Worm (Caenorhabditis elegans): ENCODE data around the gene C36C5.14.

C36C5.14 gene

DNA sequence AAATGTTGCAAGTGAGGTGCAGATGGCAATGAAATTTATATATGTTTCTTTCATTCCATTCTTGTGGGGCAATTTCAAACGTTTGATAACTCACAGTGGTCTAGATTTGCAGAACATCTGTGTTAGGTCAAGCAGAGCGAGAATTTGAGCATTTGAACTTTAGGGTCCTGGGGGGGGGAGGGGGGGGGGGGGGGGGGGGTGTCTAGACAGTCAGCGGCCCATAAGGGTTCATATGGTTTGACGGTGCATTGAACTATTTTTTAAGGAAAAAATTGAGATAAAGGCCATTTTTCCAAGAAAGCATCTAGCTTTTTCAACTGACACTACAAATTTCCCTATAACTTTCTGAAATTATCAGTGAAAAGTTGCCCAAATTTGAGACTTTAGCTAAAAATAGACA, 20.5 kb upstream of the C36C5.14 start:
- TF ChIP-seq R02D3.7 (tag; optimal IDR thresholded peaks at IDR 0.05): no peak
- no peak for TF ChIP-seq C34F6.9 (tag; optimal IDR thresholded peaks at IDR 0.05)
- TF ChIP-seq ama-1 (optimal IDR thresholded peaks at IDR 0.05): no peak
- TF ChIP-seq peb-1 (tag; optimal IDR thresholded peaks at IDR 0.05): no peak
- TF ChIP-seq unc-62 (GFP tag; optimal IDR thresholded peaks at IDR 0.05): no peak
- TF ChIP-seq ztf-4 (tag; optimal IDR thresholded peaks at IDR 0.05): no peak
- no peak for TF ChIP-seq ceh-82 (tag; optimal IDR thresholded peaks at IDR 0.05)
- TF ChIP-seq nhr-23 (tag; optimal IDR thresholded peaks at IDR 0.05): no peak
- TF ChIP-seq ztf-11 (tag; optimal IDR thresholded peaks at IDR 0.05): no peak
- TF ChIP-seq sem-4 (tag; optimal IDR thresholded peaks at IDR 0.05): no peak
- no peak for TF ChIP-seq gmeb-1 (tag; optimal IDR thresholded peaks at IDR 0.05)
- no peak for TF ChIP-seq lin-13 (GFP tag; optimal IDR thresholded peaks at IDR 0.05)
- no peak for TF ChIP-seq dmd-4 (tag; optimal IDR thresholded peaks at IDR 0.05)
- TF ChIP-seq mbf-1 (tag; optimal IDR thresholded peaks at IDR 0.05): no peak
- TF ChIP-seq fos-1 (tag; optimal IDR thresholded peaks at IDR 0.05): no peak
- TF ChIP-seq nhr-6 (tag; optimal IDR thresholded peaks at IDR 0.05): no peak

DNA sequence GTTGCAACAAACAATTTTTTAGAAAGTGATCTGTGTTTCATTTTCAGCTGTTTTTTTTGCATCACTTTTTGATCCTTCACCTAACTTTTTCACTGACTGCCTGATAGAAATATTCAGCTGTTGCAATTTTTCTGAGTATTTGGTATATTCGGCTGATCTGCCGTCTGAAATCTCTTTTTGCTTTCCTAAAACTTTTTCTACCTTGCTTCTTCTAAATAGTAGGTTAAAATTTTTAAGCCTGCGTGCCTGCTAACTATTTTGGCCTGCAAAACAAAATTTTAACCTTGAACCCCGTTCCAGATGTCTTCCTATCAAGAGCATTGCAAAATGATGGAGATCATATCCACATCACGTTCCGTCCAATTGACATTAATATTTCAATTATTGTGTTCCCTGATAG, 10.8 kb upstream of the C36C5.14 start, which contains the start of gene srab-8:
Gene srab-8, plus strand, starts transcription at position 301 of the 400 bp plus-strand sequence.
- TF ChIP-seq gmeb-1 (tag; optimal IDR thresholded peaks at IDR 0.05) (no peak), snpc-4 (tag; optimal IDR thresholded peaks at IDR 0.05) (no peak), nhr-12 (tag; optimal IDR thresholded peaks at IDR 0.05) (no peak), R02D3.7 (tag; optimal IDR thresholded peaks at IDR 0.05) (no peak), dmd-4 (tag; optimal IDR thresholded peaks at IDR 0.05) (no peak), nhr-77 (tag; optimal IDR thresholded peaks at IDR 0.05) (no peak), alr-1 (tag; optimal IDR thresholded peaks at IDR 0.05) (no peak), unc-39 (tag; optimal IDR thresholded peaks at IDR 0.05) (no peak), egl-27 (tag; optimal IDR thresholded peaks at IDR 0.05) (no peak), elt-1 (tag; optimal IDR thresholded peaks at IDR 0.05) (no peak), crh-2 (tag; optimal IDR thresholded peaks at IDR 0.05) (no peak), sma-9 (GFP tag; optimal IDR thresholded peaks at IDR 0.05) (no peak), sma-9 (tag; optimal IDR thresholded peaks at IDR 0.05) (no peak), sma-3 (GFP tag; optimal IDR thresholded peaks at IDR 0.05) (no peak), ztf-11 (tag; optimal IDR thresholded peaks at IDR 0.05) (no peak), nhr-10 (tag; optimal IDR thresholded peaks at IDR 0.05) (no peak), Y55F3AM.14 (GFP tag; optimal IDR thresholded peaks at IDR 0.05) (no peak), peb-1 (tag; optimal IDR thresholded peaks at IDR 0.05) (no peak), nhr-21 (tag; optimal IDR thresholded peaks at IDR 0.05) (no peak), nhr-11 (tag; optimal IDR thresholded peaks at IDR 0.05) (no peak)

DNA sequence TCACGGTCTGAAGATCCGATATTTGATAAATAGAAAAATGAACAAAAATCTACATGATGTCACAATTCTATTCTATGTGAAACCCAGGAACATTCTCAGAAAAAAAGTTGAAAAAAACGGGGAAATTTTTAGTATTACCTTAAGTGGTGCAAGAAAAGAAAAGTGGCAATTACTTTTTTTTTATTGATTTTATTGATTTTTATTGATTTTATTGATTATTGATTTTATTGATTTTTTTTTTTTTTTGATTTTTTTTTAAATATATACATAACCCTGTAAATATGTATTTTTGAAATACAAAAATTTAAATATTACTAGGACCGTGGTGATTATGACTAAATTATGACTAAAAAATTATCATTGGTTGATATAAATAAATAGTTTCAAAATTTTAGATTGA, 6.3 kb upstream of the C36C5.14 start:
- TF ChIP-seq mdl-1 (tag; optimal IDR thresholded peaks at IDR 0.05): no peak
- no peak for TF ChIP-seq nhr-12 (tag; optimal IDR thresholded peaks at IDR 0.05)
- TF ChIP-seq elt-3 (tag; optimal IDR thresholded peaks at IDR 0.05): no peak
- TF ChIP-seq R02D3.7 (tag; optimal IDR thresholded peaks at IDR 0.05): no peak
- TF ChIP-seq egl-27 (tag; optimal IDR thresholded peaks at IDR 0.05): no peak
- no peak for TF ChIP-seq aly-2 (tag; optimal IDR thresholded peaks at IDR 0.05)
- no peak for TF ChIP-seq dmd-4 (tag; optimal IDR thresholded peaks at IDR 0.05)
- no peak for TF ChIP-seq nhr-21 (tag; optimal IDR thresholded peaks at IDR 0.05)
- no peak for TF ChIP-seq zag-1 (tag; optimal IDR thresholded peaks at IDR 0.05)
- no peak for TF ChIP-seq nhr-77 (tag; optimal IDR thresholded peaks at IDR 0.05)
- no peak for TF ChIP-seq C34F6.9 (tag; optimal IDR thresholded peaks at IDR 0.05)
- no peak for TF ChIP-seq ZK546.5 (tag; optimal IDR thresholded peaks at IDR 0.05)
- TF ChIP-seq nhr-23 (tag; optimal IDR thresholded peaks at IDR 0.05): no peak
- TF ChIP-seq ztf-4 (tag; optimal IDR thresholded peaks at IDR 0.05): no peak
- no peak for TF ChIP-seq ztf-1 (GFP tag; conservative IDR thresholded peaks at IDR 0.05)

DNA sequence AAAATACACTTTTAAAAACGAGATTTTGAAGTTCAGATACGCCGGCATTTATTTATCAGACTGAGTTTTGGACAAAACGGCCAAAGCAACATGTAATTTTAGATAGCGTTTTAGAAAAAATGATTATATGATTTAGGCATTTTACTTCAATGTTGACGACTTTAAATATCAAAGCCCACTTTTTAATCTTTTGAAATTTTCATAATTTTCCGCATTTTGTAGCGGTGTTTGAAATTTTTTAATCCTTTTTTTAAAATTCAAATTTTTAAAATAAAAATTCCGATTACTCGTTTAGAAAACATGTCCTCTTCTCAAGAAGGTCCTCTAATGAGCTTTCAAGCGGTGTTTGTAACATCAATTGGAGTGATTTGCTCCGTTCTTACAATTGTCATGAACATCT, 4.5 kb upstream of the C36C5.14 start, which contains the start of gene srbc-6:
Gene srbc-6, plus strand, starts transcription at position 301 of the 400 bp plus-strand sequence.
- no peak for TF ChIP-seq nhr-21 (tag; optimal IDR thresholded peaks at IDR 0.05)
- TF ChIP-seq nhr-12 (tag; optimal IDR thresholded peaks at IDR 0.05): no peak
- no peak for TF ChIP-seq elt-3 (tag; optimal IDR thresholded peaks at IDR 0.05)
- no peak for TF ChIP-seq elt-1 (tag; optimal IDR thresholded peaks at IDR 0.05)
- no peak for TF ChIP-seq mab-5 (tag; optimal IDR thresholded peaks at IDR 0.05)
- no peak for TF ChIP-seq nhr-10 (tag; optimal IDR thresholded peaks at IDR 0.05)
- TF ChIP-seq snpc-4 (tag; optimal IDR thresholded peaks at IDR 0.05): no peak
- no peak for TF ChIP-seq ama-1 (optimal IDR thresholded peaks at IDR 0.05)

All from whole organism, L2 larva.